Fruit fly (Drosophila melanogaster) Kc167 (cell line): ENCODE results near the gene cas.

Experiments used
- Sin3A ChIP-seq: fragments of >200 bp; optimal IDR thresholded peaks from 2 replicates; lab custom pipeline; 2018; ENCODE audit warnings: missing external identifiers
- insv ChIP-seq: fragments of >200 bp; optimal IDR thresholded peaks from 3 replicates; lab custom pipeline; 2018; ENCODE audit warnings: missing external identifiers
- psq ChIP-seq: fragments of >200 bp; optimal IDR thresholded peaks from 2 replicates; lab custom pipeline; 2017; ENCODE audit warnings: missing external identifiers
- ttk ChIP-seq: sonication (Bioruptor generic); optimal IDR thresholded peaks from 2 replicates; lab custom pipeline; 2017; ENCODE audit warnings: missing external identifiers

dm6 chr3R:5682921-5683748, 33.5 kb downstream of the cas start:
- TF ChIP-seq psq (lab: Kevin White, UChicago) (no peak), ttk (lab: Kevin White, UChicago) (no peak), insv (lab: Kevin White, UChicago) (no peak), Sin3A (lab: Kevin White, UChicago) (no peak)
